Fruit fly (Drosophila melanogaster) whole organism, embryonic: ENCODE measurements around the gene mRpL39.
A peak's percentile ranks its signal among the peaks of the same experiment; 100 is the strongest.

Source experiments
- Ada2b ChIP-seq: fragments of 200-800 bp; sonication (Bioruptor generic); IDR thresholded peaks from 2 replicates; pipeline ENCODE4 v1.3.6; 2022; ENCODE audit warnings: missing biosample characterization, missing genetic modification characterization
- Antp ChIP-seq: fragments of 200-800 bp; sonication (Bioruptor generic); optimal IDR thresholded peaks from 3 replicates; lab custom pipeline; 2016; ENCODE audit warnings: missing biosample characterization, missing genetic modification characterization
- CG10543 ChIP-seq: fragments of 200-800 bp; sonication (Bioruptor generic); optimal IDR thresholded peaks from 3 replicates; lab custom pipeline; 2017; ENCODE audit warnings: missing biosample characterization, mild to moderate bottlenecking, missing genetic modification characterization, moderate library complexity
- CG10959 ChIP-seq: fragments of 200-800 bp; sonication (Bioruptor generic); IDR thresholded peaks from 2 replicates; pipeline ENCODE4 v1.3.6; 2022; ENCODE audit warnings: missing biosample characterization, missing genetic modification characterization
- CG10979 ChIP-seq: fragments of 200-800 bp; sonication (Bioruptor generic); optimal IDR thresholded peaks from 2 replicates; lab custom pipeline; 2018; ENCODE audit warnings: missing biosample characterization, mild to moderate bottlenecking, missing genetic modification characterization, moderate library complexity
- CG15696 ChIP-seq: fragments of 200-800 bp; sonication (Bioruptor generic); optimal IDR thresholded peaks from 2 replicates; lab custom pipeline; 2019; ENCODE audit warnings: missing biosample characterization, mild to moderate bottlenecking, missing genetic modification characterization, moderate library complexity
- CG17385 ChIP-seq: fragments of 200-800 bp; sonication (Bioruptor generic); optimal IDR thresholded peaks from 3 replicates; lab custom pipeline; 2018; ENCODE audit warnings: missing biosample characterization, mild to moderate bottlenecking, missing genetic modification characterization
- CG2202 ChIP-seq: fragments of 200-800 bp; sonication (Bioruptor generic); optimal IDR thresholded peaks from 2 replicates; lab custom pipeline; 2018; ENCODE audit warnings: missing biosample characterization, mild to moderate bottlenecking, missing genetic modification characterization
- CG32767 ChIP-seq: fragments of 200-800 bp; sonication (Bioruptor generic); IDR thresholded peaks from 2 replicates; pipeline ENCODE4 v1.3.6; 2022; ENCODE audit warnings: missing biosample characterization, missing genetic modification characterization
- CG42726 ChIP-seq: fragments of 200-800 bp; sonication (Bioruptor generic); IDR thresholded peaks from 2 replicates; pipeline ENCODE4 v1.3.6; 2022; ENCODE audit warnings: missing biosample characterization, missing genetic modification characterization; ENCODE audit not compliant: partially characterized antibody
- CG43689 ChIP-seq: fragments of 200-800 bp; sonication (Bioruptor generic); IDR thresholded peaks from 2 replicates; pipeline ENCODE4 v1.3.6; 2022; ENCODE audit warnings: missing biosample characterization, missing genetic modification characterization
- CG4617 ChIP-seq: fragments of 200-800 bp; sonication (Bioruptor generic); optimal IDR thresholded peaks from 3 replicates; lab custom pipeline; 2016; ENCODE audit warnings: missing biosample characterization, missing genetic modification characterization, borderline replicate concordance
- CG4730 ChIP-seq: fragments of 200-800 bp; sonication (Bioruptor generic); IDR thresholded peaks from 2 replicates; pipeline ENCODE4 v1.3.6; 2022; ENCODE audit warnings: missing biosample characterization, missing genetic modification characterization
- CG7963 ChIP-seq: fragments of 200-800 bp; sonication (Bioruptor generic); IDR thresholded peaks from 3 replicates; pipeline ENCODE4 v1.3.6; 2022; ENCODE audit warnings: missing biosample characterization, missing genetic modification characterization; ENCODE audit not compliant: partially characterized antibody
- CG7987 ChIP-seq: fragments of 200-800 bp; sonication (Bioruptor generic); optimal IDR thresholded peaks from 2 replicates; lab custom pipeline; 2018; ENCODE audit warnings: missing biosample characterization, mild to moderate bottlenecking, missing genetic modification characterization, moderate library complexity
- CG8924 ChIP-seq: fragments of 200-800 bp; optimal IDR thresholded peaks from 3 replicates; lab custom pipeline; 2019; ENCODE audit warnings: missing biosample characterization, mild to moderate bottlenecking, missing genetic modification characterization, moderate library complexity
- CG9817 ChIP-seq: fragments of 200-800 bp; sonication (Bioruptor generic); optimal IDR thresholded peaks from 2 replicates; lab custom pipeline; 2018; ENCODE audit warnings: missing biosample characterization, mild to moderate bottlenecking, missing genetic modification characterization, moderate library complexity
- CoRest ChIP-seq: fragments of 200-800 bp; sonication (Bioruptor generic); optimal IDR thresholded peaks from 3 replicates; lab custom pipeline; 2018; ENCODE audit warnings: missing biosample characterization, mild to moderate bottlenecking, missing genetic modification characterization, moderate library complexity
- Fer1 ChIP-seq: fragments of 200-800 bp; sonication (Bioruptor generic); optimal IDR thresholded peaks from 2 replicates; lab custom pipeline; 2017; ENCODE audit warnings: missing biosample characterization, mild to moderate bottlenecking, missing genetic modification characterization
- HmgD ChIP-seq: fragments of 200-800 bp; sonication (Bioruptor generic); optimal IDR thresholded peaks from 3 replicates; lab custom pipeline; 2016; ENCODE audit warnings: missing biosample characterization, missing genetic modification characterization
- Hsf ChIP-seq: fragments of 200-800 bp; sonication (Bioruptor generic); optimal IDR thresholded peaks from 3 replicates; lab custom pipeline; 2016; ENCODE audit warnings: missing biosample characterization, missing genetic modification characterization
- Jarid2 ChIP-seq: fragments of 200-800 bp; sonication (Bioruptor generic); optimal IDR thresholded peaks from 3 replicates; lab custom pipeline; 2017; ENCODE audit warnings: mild to moderate bottlenecking, missing biosample characterization, missing genetic modification reagents, missing genetic modification characterization
- MTF-1 ChIP-seq: fragments of 200-800 bp; sonication (Bioruptor generic); optimal IDR thresholded peaks from 2 replicates; lab custom pipeline; 2018; ENCODE audit warnings: missing biosample characterization, mild to moderate bottlenecking, missing genetic modification characterization, borderline replicate concordance
- Mad ChIP-seq: fragments of 200-800 bp; sonication (Bioruptor generic); optimal IDR thresholded peaks from 2 replicates; lab custom pipeline; 2016; ENCODE audit warnings: missing biosample characterization, missing genetic modification characterization
- Stat92E ChIP-seq, 3 experiments: fragments of >200 bp in 2 of 3; fragments of 200-800 bp in 1 of 3; sonication (Bioruptor generic) in 1 of 3; optimal IDR thresholded peaks; 2 replicates each; lab custom pipeline; 2017 to 2019; ENCODE audit warnings: missing biosample characterization in 3 of 3, missing genetic modification characterization in 3 of 3, mild to moderate bottlenecking in 1 of 3, moderate library complexity in 1 of 3
- bab2 ChIP-seq: fragments of 200-800 bp; sonication (Bioruptor generic); optimal IDR thresholded peaks from 2 replicates; lab custom pipeline; 2016; ENCODE audit warnings: missing biosample characterization, missing genetic modification characterization
- cad ChIP-seq: fragments of >200 bp; optimal IDR thresholded peaks from 2 replicates; lab custom pipeline; 2017; ENCODE audit warnings: missing biosample characterization, missing genetic modification characterization
- chm ChIP-seq: fragments of 200-800 bp; sonication (Bioruptor generic); IDR thresholded peaks from 2 replicates; pipeline ENCODE4 v1.3.6; 2022; ENCODE audit warnings: missing biosample characterization, missing genetic modification characterization
- chn ChIP-seq: fragments of 200-800 bp; sonication (Bioruptor generic); optimal IDR thresholded peaks from 2 replicates; lab custom pipeline; 2016; ENCODE audit warnings: missing biosample characterization, missing genetic modification characterization
- dmrt11E ChIP-seq: fragments of 200-800 bp; sonication (Bioruptor generic); optimal IDR thresholded peaks from 3 replicates; lab custom pipeline; 2018; ENCODE audit warnings: missing biosample characterization, mild to moderate bottlenecking, missing genetic modification characterization, moderate library complexity
- ems ChIP-seq: fragments of 200-800 bp; sonication (Bioruptor generic); optimal IDR thresholded peaks from 3 replicates; lab custom pipeline; 2016; ENCODE audit warnings: missing biosample characterization, missing genetic modification characterization
- esg ChIP-seq: fragments of 200-800 bp; sonication (Bioruptor generic); conservative IDR thresholded peaks from 2 replicates; pipeline ENCODE4 v1.3.6; 2022; ENCODE audit warnings: missing biosample characterization, missing genetic modification characterization
- fu2 ChIP-seq: fragments of 200-800 bp; sonication (Bioruptor generic); optimal IDR thresholded peaks from 2 replicates; lab custom pipeline; 2016; ENCODE audit warnings: missing biosample characterization, missing genetic modification characterization
- hkb ChIP-seq, 2 experiments: fragments of 200-800 bp in 1 of 2; fragments of >200 bp in 1 of 2; sonication (Bioruptor generic) in 1 of 2; IDR thresholded peaks in 1 of 2; optimal IDR thresholded peaks in 1 of 2; 2 replicates each; pipeline versions ENCODE4 v1.3.6 to Lab custom; 2017 to 2022; ENCODE audit warnings: missing biosample characterization in 1 of 2, missing genetic modification characterization in 1 of 2
- insv ChIP-seq, 2 experiments: fragments of 200-800 bp; sonication (Bioruptor generic); optimal IDR thresholded peaks; 3 replicates each; lab custom pipeline; 2016 to 2018; ENCODE audit warnings: missing biosample characterization in 2 of 2, missing genetic modification characterization in 2 of 2
- jing ChIP-seq: fragments of 200-800 bp; sonication (Bioruptor generic); optimal IDR thresholded peaks from 2 replicates; lab custom pipeline; 2018; ENCODE audit warnings: missing biosample characterization, mild to moderate bottlenecking, missing genetic modification characterization
- nau ChIP-seq: fragments of 200-800 bp; sonication (Bioruptor generic); optimal IDR thresholded peaks from 3 replicates; lab custom pipeline; 2017; ENCODE audit warnings: missing biosample characterization, mild to moderate bottlenecking, missing genetic modification characterization, missing genetic modification reagents
- nerfin-1 ChIP-seq: fragments of 200-800 bp; sonication (Bioruptor generic); optimal IDR thresholded peaks from 3 replicates; lab custom pipeline; 2019; ENCODE audit warnings: missing biosample characterization, mild to moderate bottlenecking, missing genetic modification characterization, moderate library complexity
- nom ChIP-seq: fragments of 200-800 bp; sonication (Bioruptor generic); optimal IDR thresholded peaks from 2 replicates; lab custom pipeline; 2017; ENCODE audit warnings: missing biosample characterization, missing genetic modification characterization, mild to moderate bottlenecking, moderate library complexity, missing genetic modification reagents
- onecut ChIP-seq: fragments of 200-800 bp; sonication (Bioruptor generic); IDR thresholded peaks from 2 replicates; pipeline ENCODE4 v1.3.6; 2022; ENCODE audit warnings: missing biosample characterization, missing genetic modification characterization
- seq ChIP-seq: fragments of 200-800 bp; sonication (Bioruptor generic); IDR thresholded peaks from 2 replicates; pipeline ENCODE4 v1.3.6; 2022; ENCODE audit warnings: missing biosample characterization, missing genetic modification characterization
- shn ChIP-seq: fragments of 200-800 bp; sonication (Bioruptor generic); optimal IDR thresholded peaks from 3 replicates; lab custom pipeline; 2016; ENCODE audit warnings: missing biosample characterization, missing genetic modification characterization
- sim ChIP-seq: fragments of 200-800 bp; sonication (Bioruptor generic); IDR thresholded peaks from 2 replicates; pipeline ENCODE4 v1.3.6; 2022; ENCODE audit warnings: missing biosample characterization, missing genetic modification characterization
- sisA ChIP-seq: fragments of 200-800 bp; sonication (Bioruptor generic); IDR thresholded peaks from 2 replicates; pipeline ENCODE4 v1.3.6; 2022; ENCODE audit warnings: missing biosample characterization, missing genetic modification characterization
- slp2 ChIP-seq: fragments of 200-800 bp; sonication (Bioruptor generic); optimal IDR thresholded peaks from 2 replicates; lab custom pipeline; 2016; ENCODE audit warnings: missing biosample characterization, missing genetic modification characterization
- tap ChIP-seq: fragments of 200-800 bp; optimal IDR thresholded peaks from 3 replicates; lab custom pipeline; 2019; ENCODE audit warnings: missing biosample characterization, mild to moderate bottlenecking, missing genetic modification characterization, moderate library complexity
- unc-4 ChIP-seq: fragments of 200-800 bp; sonication (Bioruptor generic); IDR thresholded peaks from 2 replicates; pipeline ENCODE4 v1.3.6; 2022; ENCODE audit warnings: missing biosample characterization, missing genetic modification characterization; ENCODE audit not compliant: partially characterized antibody
- zen ChIP-seq: fragments of 200-800 bp; sonication (Bioruptor generic); optimal IDR thresholded peaks from 3 replicates; lab custom pipeline; 2018; ENCODE audit warnings: missing biosample characterization, mild to moderate bottlenecking, missing genetic modification characterization, moderate library complexity

The mRpL39 gene

DNA sequence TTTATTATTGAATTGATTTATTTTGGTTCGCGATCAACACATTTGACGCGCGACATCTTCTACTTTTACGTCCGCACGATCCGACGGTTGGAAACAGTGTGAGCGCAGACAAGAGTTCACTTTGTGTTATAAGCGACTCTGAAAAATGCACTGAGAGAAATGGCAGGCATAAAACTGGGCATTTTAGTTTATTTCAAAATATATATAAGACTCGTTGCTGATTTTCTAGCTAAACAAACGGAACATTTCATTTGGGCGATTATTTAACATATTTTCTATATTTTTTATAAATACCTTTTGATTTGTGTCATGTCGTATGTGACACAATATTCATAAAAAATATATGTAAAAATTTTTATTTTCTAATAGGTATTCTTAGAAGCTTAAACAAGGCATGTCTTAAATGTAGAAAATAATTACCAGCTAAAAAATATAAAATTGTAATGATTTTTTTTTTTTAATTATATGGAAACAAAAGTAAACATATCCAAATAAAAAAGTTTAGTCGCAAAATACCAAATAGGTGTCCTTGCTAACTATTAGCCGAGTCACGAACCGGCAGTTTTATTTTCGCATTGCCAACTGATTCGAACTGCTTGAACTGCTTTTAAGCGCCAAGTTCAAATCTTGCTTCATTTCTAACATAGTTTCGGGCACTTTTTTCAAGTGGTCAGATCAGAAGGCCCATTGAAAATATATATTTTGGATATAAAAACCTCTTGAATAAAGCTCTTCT lies 14.7 kb upstream of the mRpL39 start, which contains the start of gene Reck (continued):
- TF ChIP-seq esg (GFP tag; lab: Robert Waterston, UW) (peak; percentile 76), CG7987 (GFP tag; lab: Kevin White, UChicago) (peak; percentile 77), fu2 (GFP tag; lab: Kevin White, UChicago) (no peak), CG43689 (GFP tag; lab: Robert Waterston, UW) (peak; percentile 48; the same call in 1 of the 2 replicates), Jarid2 (GFP tag; lab: Kevin White, UChicago) (peak; percentile 49), HmgD (no peak), nom (GFP tag; lab: Kevin White, UChicago) (peak; percentile 80), hkb (optimal IDR thresholded peaks at IDR 0.05; lab: Kevin White, UChicago) (no peak), hkb (GFP tag; IDR thresholded peaks at IDR 0.05; lab: Robert Waterston, UW) (peak; percentile 95), bab2 (GFP tag; lab: Kevin White, UChicago) (peak; percentile 57), ems (GFP tag; lab: Kevin White, UChicago) (peak; percentile 50), chm (GFP tag; lab: Robert Waterston, UW) (peak; percentile 92), nau (peak; percentile 73), CG9817 (peak; percentile 58), onecut (GFP tag; lab: Robert Waterston, UW) (peak; percentile 78), CoRest (tag; lab: Kevin White, UChicago) (peak; percentile 78), CG42726 (GFP tag; lab: Robert Waterston, UW) (0 out of 2 replicates have a peak, but pooled peaks have one; percentile 15), Antp (GFP tag; lab: Kevin White, UChicago) (no peak), CG10979 (peak; percentile 89), CG15696 (tag; lab: Kevin White, UChicago) (peak; percentile 69), tap (tag; lab: Kevin White, UChicago) (peak; percentile 87), CG8924 (tag; lab: Kevin White, UChicago) (peak; percentile 89), nerfin-1 (tag; lab: Kevin White, UChicago) (peak; percentile 78), CG32767 (0 out of 2 replicates have a peak, but pooled peaks have one; percentile 19), sim (GFP tag; lab: Robert Waterston, UW) (peak; percentile 75), dmrt11E (peak; percentile 84), Mad (GFP tag; lab: Kevin White, UChicago) (peak; percentile 71), jing (peak; percentile 28), CG10959 (peak; percentile 66), CG17385 (GFP tag; lab: Kevin White, UChicago) (peak; percentile 77), Hsf (GFP tag; lab: Kevin White, UChicago) (peak; percentile 70), CG10543 (GFP tag; lab: Kevin White, UChicago) (peak; percentile 52), cad (GFP tag; lab: Kevin White, UChicago) (no peak), MTF-1 (GFP tag; lab: Kevin White, UChicago) (peak; percentile 77), Stat92E (GFP tag; optimal IDR thresholded peaks at IDR 0.05; lab: Kevin White, UChicago) (peak in 1 of 3 experiments; percentile 27), insv (GFP tag; optimal IDR thresholded peaks at IDR 0.05; lab: Kevin White, UChicago) (no peak), CG7963 (GFP tag; lab: Robert Waterston, UW) (no peak), CG2202 (tag; lab: Kevin White, UChicago) (peak; percentile 71), CG4617 (GFP tag; lab: Kevin White, UChicago) (peak; percentile 1), shn (GFP tag; lab: Kevin White, UChicago) (no peak), slp2 (GFP tag; lab: Kevin White, UChicago) (peak; percentile 35), Fer1 (peak; percentile 89), chn (GFP tag; lab: Kevin White, UChicago) (peak; percentile 38), Ada2b (GFP tag; lab: Robert Waterston, UW) (peak; percentile 83), sisA (GFP tag; lab: Robert Waterston, UW) (peak; percentile 84), seq (peak; percentile 70; the same call in 1 of the 2 replicates), zen (tag; lab: Kevin White, UChicago) (peak; percentile 81), unc-4 (GFP tag; lab: Robert Waterston, UW) (no peak), CG4730 (peak; percentile 74)
